Fruit fly (Drosophila melanogaster) whole organism, embryonic: ENCODE results near the gene osp.

Experiments used
- CG12219 ChIP-seq: fragments of 200-800 bp; sonication (Bioruptor generic); optimal IDR thresholded peaks from 3 replicates; lab custom pipeline; 2018; ENCODE audit warnings: missing biosample characterization, mild to moderate bottlenecking, missing genetic modification characterization
- CG6683 ChIP-seq: fragments of 200-800 bp; sonication (Bioruptor generic); optimal IDR thresholded peaks from 2 replicates; lab custom pipeline; 2017; ENCODE audit warnings: missing biosample characterization, mild to moderate bottlenecking, missing genetic modification characterization, missing genetic modification reagents
- Tbp ChIP-seq: fragments of >200 bp; optimal IDR thresholded peaks from 2 replicates; lab custom pipeline; 2018; ENCODE audit warnings: missing biosample characterization, missing genetic modification characterization
- amos ChIP-seq: fragments of 200-800 bp; sonication (Bioruptor generic); IDR thresholded peaks from 2 replicates; pipeline ENCODE4 v1.3.6; 2022; ENCODE audit warnings: missing biosample characterization, missing genetic modification characterization; ENCODE audit not compliant: partially characterized antibody
- ci ChIP-seq: fragments of 200-800 bp; sonication (Bioruptor generic); IDR thresholded peaks from 3 replicates; pipeline ENCODE4 v1.3.6; 2022; ENCODE audit warnings: missing biosample characterization, missing genetic modification characterization
- croc ChIP-seq: fragments of 200-800 bp; sonication (Bioruptor generic); conservative IDR thresholded peaks from 3 replicates; pipeline ENCODE4 v1.3.6; 2022; ENCODE audit warnings: missing biosample characterization, missing genetic modification characterization
- pzg ChIP-seq: fragments of 200-800 bp; sonication (Bioruptor generic); optimal IDR thresholded peaks from 3 replicates; lab custom pipeline; 2018; ENCODE audit warnings: missing biosample characterization, mild to moderate bottlenecking, missing genetic modification characterization, moderate library complexity
- seq ChIP-seq: fragments of 200-800 bp; sonication (Bioruptor generic); IDR thresholded peaks from 2 replicates; pipeline ENCODE4 v1.3.6; 2022; ENCODE audit warnings: missing biosample characterization, missing genetic modification characterization

dm6 chr2L:14674606-14675100 is 14.5 kb downstream of the osp start:
- TF ChIP-seq pzg (GFP tag; lab: Kevin White, UChicago) (no peak), amos (GFP tag; lab: Robert Waterston, UW) (no peak), CG6683 (peak; percentile 58), Tbp (no peak), croc (peak; percentile 82), seq (GFP tag; lab: Robert Waterston, UW) (no peak), ci (no peak), CG12219 (GFP tag; lab: Kevin White, UChicago) (peak; percentile 6)
